Worm (Caenorhabditis elegans) whole organism, young adult: ENCODE data around the gene R04F11.2.

Source experiments
- B0019.2 ChIP-seq: fragments of 200-800 bp; sonication (Bioruptor generic); conservative IDR thresholded peaks from 2 replicates; pipeline ENCODE4 v1.3.6; 2022; ENCODE audit warnings: missing genetic modification reagents, missing genetic modification characterization, missing compliant biosample characterization
- B0261.1 ChIP-seq: sonication (generic microtip); optimal IDR thresholded peaks from 2 replicates; lab custom pipeline; 2016; ENCODE audit warnings: mild to moderate bottlenecking, missing genetic modification characterization, moderate library complexity, missing compliant biosample characterization
- B0336.3 ChIP-seq: fragments of 200-800 bp; sonication (Bioruptor generic); IDR thresholded peaks from 2 replicates; pipeline ENCODE4 v1.3.6; 2022; ENCODE audit warnings: missing genetic modification characterization, missing compliant biosample characterization
- F22D6.2 ChIP-seq: sonication (generic microtip); optimal IDR thresholded peaks from 2 replicates; lab custom pipeline; 2016; ENCODE audit warnings: mild to moderate bottlenecking, missing genetic modification characterization, missing compliant biosample characterization
- F37B4.10 ChIP-seq: fragments of 200-800 bp; sonication (Bioruptor generic); IDR thresholded peaks from 2 replicates; pipeline ENCODE4 v1.3.6; 2022; ENCODE audit warnings: missing genetic modification characterization, missing compliant biosample characterization
- F39B2.1 ChIP-seq: fragments of 200-800 bp; sonication (Bioruptor generic); IDR thresholded peaks from 2 replicates; pipeline ENCODE4 v1.3.6; 2022; ENCODE audit warnings: missing genetic modification reagents, missing genetic modification characterization, missing compliant biosample characterization
- F55B11.4 ChIP-seq: sonication (generic microtip); optimal IDR thresholded peaks from 2 replicates; lab custom pipeline; 2016; ENCODE audit warnings: missing compliant biosample characterization, missing genetic modification characterization, borderline replicate concordance; ENCODE audit not compliant: insufficient read depth
- F57A8.1 ChIP-seq: fragments of 200-800 bp; sonication (Bioruptor generic); optimal IDR thresholded peaks from 2 replicates; lab custom pipeline; 2018; ENCODE audit warnings: mild to moderate bottlenecking, missing genetic modification characterization, moderate library complexity, missing compliant biosample characterization
- F57C9.4 ChIP-seq: sonication (generic microtip); optimal IDR thresholded peaks from 2 replicates; lab custom pipeline; 2017; ENCODE audit warnings: mild to moderate bottlenecking, missing genetic modification characterization, missing compliant biosample characterization
- T07F8.4 ChIP-seq: sonication (generic microtip); optimal IDR thresholded peaks from 2 replicates; lab custom pipeline; 2016; ENCODE audit warnings: mild to moderate bottlenecking, missing genetic modification characterization, moderate library complexity, missing compliant biosample characterization
- Y53F4B.3 ChIP-seq: fragments of 200-800 bp; sonication (Bioruptor generic); IDR thresholded peaks from 2 replicates; pipeline ENCODE4 v1.3.6; 2022; ENCODE audit warnings: missing genetic modification reagents, missing genetic modification characterization, missing compliant biosample characterization
- Y56A3A.18 ChIP-seq: fragments of 200-800 bp; sonication (Bioruptor generic); IDR thresholded peaks from 2 replicates; pipeline ENCODE4 v1.3.6; 2022; ENCODE audit warnings: missing genetic modification reagents, missing genetic modification characterization, missing compliant biosample characterization
- ZK185.1 ChIP-seq: sonication (generic microtip); optimal IDR thresholded peaks from 2 replicates; lab custom pipeline; 2016; ENCODE audit warnings: mild to moderate bottlenecking, missing genetic modification characterization, missing compliant biosample characterization; ENCODE audit not compliant: poor library complexity, severe bottlenecking
- ama-1 ChIP-seq, 3 experiments: fragments of 150-350 bp in 1 of 3; sonication (generic microtip) in 2 of 3; optimal IDR thresholded peaks; 2 replicates each; lab custom pipeline; 2014 to 2018; ENCODE audit warnings: missing biosample characterization in 2 of 3, missing genetic modification characterization in 2 of 3, missing genetic modification reagents in 2 of 3
- aptf-2 ChIP-seq: fragments of 200-800 bp; sonication (Bioruptor generic); conservative IDR thresholded peaks from 2 replicates; pipeline ENCODE4 v1.3.6; 2022; ENCODE audit warnings: missing genetic modification reagents, missing genetic modification characterization, missing compliant biosample characterization
- aptf-3 ChIP-seq: fragments of 200-800 bp; sonication (Bioruptor generic); IDR thresholded peaks from 2 replicates; pipeline ENCODE4 v1.3.6; 2022; ENCODE audit warnings: missing genetic modification characterization, missing compliant biosample characterization
- athp-1 ChIP-seq: sonication (generic microtip); optimal IDR thresholded peaks from 2 replicates; lab custom pipeline; 2017; ENCODE audit warnings: mild to moderate bottlenecking, missing genetic modification characterization, missing compliant biosample characterization
- attf-6 ChIP-seq: fragments of 200-800 bp; sonication (Bioruptor generic); IDR thresholded peaks from 2 replicates; pipeline ENCODE4 v1.3.6; 2022; ENCODE audit warnings: missing genetic modification reagents, missing genetic modification characterization, missing compliant biosample characterization
- cebp-1 ChIP-seq, 2 experiments: fragments of 200-800 bp in 1 of 2; sonication (Bioruptor generic) in 1 of 2; sonication (generic microtip) in 1 of 2; IDR thresholded peaks in 1 of 2; optimal IDR thresholded peaks in 1 of 2; 2 replicates each; pipeline versions ENCODE4 v1.3.6 to Lab custom; 2017 to 2022; ENCODE audit warnings: missing compliant biosample characterization in 2 of 2, missing genetic modification characterization in 2 of 2, mild to moderate bottlenecking in 1 of 2, missing genetic modification reagents in 1 of 2, moderate library complexity in 1 of 2
- ceh-100 ChIP-seq: fragments of 200-800 bp; sonication (Bioruptor generic); IDR thresholded peaks from 2 replicates; pipeline ENCODE4 v1.3.6; 2022; ENCODE audit warnings: missing genetic modification reagents, missing genetic modification characterization, missing compliant biosample characterization
- chd-7 ChIP-seq: sonication (generic microtip); optimal IDR thresholded peaks from 2 replicates; lab custom pipeline; 2016; ENCODE audit warnings: mild to moderate bottlenecking, missing genetic modification characterization, moderate library complexity, missing compliant biosample characterization
- die-1 ChIP-seq: sonication (generic microtip); optimal IDR thresholded peaks from 2 replicates; lab custom pipeline; 2016; ENCODE audit warnings: missing genotype, mild to moderate bottlenecking, missing genetic modification characterization, missing compliant biosample characterization
- dpff-1 ChIP-seq: sonication (generic microtip); optimal IDR thresholded peaks from 2 replicates; lab custom pipeline; 2017; ENCODE audit warnings: mild to moderate bottlenecking, missing genetic modification characterization, missing compliant biosample characterization
- egl-18 ChIP-seq: fragments of 200-800 bp; sonication (Bioruptor generic); IDR thresholded peaks from 2 replicates; pipeline ENCODE4 v1.3.6; 2022; ENCODE audit warnings: missing genetic modification reagents, missing genetic modification characterization, missing compliant biosample characterization
- egrh-3 ChIP-seq: fragments of 200-800 bp; sonication (Bioruptor generic); IDR thresholded peaks from 2 replicates; pipeline ENCODE4 v1.3.6; 2022; ENCODE audit warnings: missing genetic modification reagents, missing genetic modification characterization, missing compliant biosample characterization
- ekl-4 ChIP-seq: fragments of 200-800 bp; sonication (Bioruptor generic); IDR thresholded peaks from 2 replicates; pipeline ENCODE4 v1.3.6; 2022; ENCODE audit warnings: missing genetic modification reagents, missing genetic modification characterization, missing compliant biosample characterization
- hlh-12 ChIP-seq: sonication (generic microtip); optimal IDR thresholded peaks from 2 replicates; lab custom pipeline; 2016; ENCODE audit warnings: missing genetic modification characterization, missing compliant biosample characterization
- hmg-1.2 ChIP-seq: fragments of 200-800 bp; sonication (Bioruptor generic); IDR thresholded peaks from 2 replicates; pipeline ENCODE4 v1.3.6; 2022; ENCODE audit warnings: missing genetic modification reagents, missing genetic modification characterization, missing compliant biosample characterization
- hrde-1 ChIP-seq: sonication (generic microtip); optimal IDR thresholded peaks from 2 replicates; lab custom pipeline; 2016; ENCODE audit warnings: missing genetic modification characterization, mild to moderate bottlenecking, missing compliant biosample characterization, moderate library complexity, missing genotype, missing genetic modification reagents, borderline replicate concordance
- let-526 ChIP-seq: fragments of 200-800 bp; sonication (Bioruptor generic); IDR thresholded peaks from 2 replicates; pipeline ENCODE4 v1.3.6; 2022; ENCODE audit warnings: missing genetic modification reagents, missing genetic modification characterization, missing compliant biosample characterization
- let-607 ChIP-seq, 2 experiments: fragments of 200-800 bp in 1 of 2; sonication (Bioruptor generic) in 1 of 2; sonication (generic microtip) in 1 of 2; optimal IDR thresholded peaks; 2 replicates each; lab custom pipeline; 2016 to 2018; ENCODE audit warnings: mild to moderate bottlenecking in 2 of 2, missing compliant biosample characterization in 2 of 2, missing genetic modification characterization in 2 of 2, moderate library complexity in 2 of 2, missing genotype in 1 of 2
- lin-26 ChIP-seq: fragments of 200-800 bp; sonication (Bioruptor generic); IDR thresholded peaks from 2 replicates; pipeline ENCODE4 v1.3.6; 2022; ENCODE audit warnings: missing genetic modification reagents, missing genetic modification characterization, missing compliant biosample characterization
- lin-35 ChIP-seq, 3 experiments: fragments of 150-350 bp in 2 of 3; sonication (generic microtip) in 1 of 3; optimal IDR thresholded peaks; 2 replicates each; lab custom pipeline; 2014 to 2018; ENCODE audit warnings: missing biosample characterization in 3 of 3, missing genetic modification characterization in 3 of 3, missing genetic modification reagents in 3 of 3
- lir-1 ChIP-seq: fragments of 200-800 bp; sonication (Bioruptor generic); conservative IDR thresholded peaks from 2 replicates; pipeline ENCODE4 v1.3.6; 2022; ENCODE audit warnings: missing genetic modification reagents, missing genetic modification characterization, missing compliant biosample characterization
- lsy-27 ChIP-seq: sonication (generic microtip); optimal IDR thresholded peaks from 2 replicates; lab custom pipeline; 2017; ENCODE audit warnings: missing genetic modification characterization, mild to moderate bottlenecking, missing compliant biosample characterization, antibody characterized with exemption, missing genotype, borderline replicate concordance; ENCODE audit not compliant: insufficient read depth
- mxl-1 ChIP-seq: sonication (generic microtip); optimal IDR thresholded peaks from 2 replicates; lab custom pipeline; 2016; ENCODE audit warnings: missing genetic modification characterization, missing compliant biosample characterization
- nhr-179 ChIP-seq: sonication (generic microtip); optimal IDR thresholded peaks from 2 replicates; lab custom pipeline; 2016; ENCODE audit warnings: mild to moderate bottlenecking, missing genetic modification characterization, missing compliant biosample characterization
- nhr-80 ChIP-seq: sonication (generic microtip); optimal IDR thresholded peaks from 2 replicates; lab custom pipeline; 2016; ENCODE audit warnings: missing genetic modification characterization, missing compliant biosample characterization
- repo-1 ChIP-seq: sonication (generic microtip); optimal IDR thresholded peaks from 2 replicates; lab custom pipeline; 2017; ENCODE audit warnings: mild to moderate bottlenecking, missing genetic modification characterization, missing compliant biosample characterization
- rpc-1 ChIP-seq, 2 experiments: fragments of 150-350 bp in 1 of 2; sonication (generic microtip) in 1 of 2; optimal IDR thresholded peaks; 2 replicates each; lab custom pipeline; 2014 to 2018; ENCODE audit warnings: missing biosample characterization in 1 of 2, missing genetic modification characterization in 1 of 2, missing genetic modification reagents in 1 of 2, missing genotype in 1 of 2
- sdz-38 ChIP-seq: sonication (generic microtip); optimal IDR thresholded peaks from 2 replicates; lab custom pipeline; 2016; ENCODE audit warnings: missing genotype, missing genetic modification characterization, missing compliant biosample characterization
- sea-2 ChIP-seq: fragments of 200-800 bp; sonication (Bioruptor generic); IDR thresholded peaks from 2 replicates; pipeline ENCODE4 v1.3.6; 2022; ENCODE audit warnings: missing genetic modification characterization, missing compliant biosample characterization
- snpc-1.1 ChIP-seq: sonication (generic microtip); optimal IDR thresholded peaks from 2 replicates; lab custom pipeline; 2017; ENCODE audit warnings: missing genetic modification characterization, mild to moderate bottlenecking, missing compliant biosample characterization, antibody characterized with exemption, moderate library complexity, missing genotype, missing genetic modification reagents; ENCODE audit not compliant: insufficient read depth
- snpc-3.4 ChIP-seq: sonication (generic microtip); optimal IDR thresholded peaks from 2 replicates; lab custom pipeline; 2017; ENCODE audit warnings: missing genetic modification characterization, mild to moderate bottlenecking, missing compliant biosample characterization, antibody characterized with exemption, moderate library complexity, missing genotype, missing genetic modification reagents
- tbp1 ChIP-seq: fragments of 200-800 bp; sonication (Bioruptor generic); optimal IDR thresholded peaks from 2 replicates; lab custom pipeline; 2018; ENCODE audit warnings: mild to moderate bottlenecking, missing genetic modification characterization, missing compliant biosample characterization
- xnd-1 ChIP-seq: sonication (generic microtip); optimal IDR thresholded peaks from 2 replicates; lab custom pipeline; 2016; ENCODE audit warnings: missing genotype, missing genetic modification reagents, missing genetic modification characterization, missing compliant biosample characterization

The R04F11.2 gene

DNA sequence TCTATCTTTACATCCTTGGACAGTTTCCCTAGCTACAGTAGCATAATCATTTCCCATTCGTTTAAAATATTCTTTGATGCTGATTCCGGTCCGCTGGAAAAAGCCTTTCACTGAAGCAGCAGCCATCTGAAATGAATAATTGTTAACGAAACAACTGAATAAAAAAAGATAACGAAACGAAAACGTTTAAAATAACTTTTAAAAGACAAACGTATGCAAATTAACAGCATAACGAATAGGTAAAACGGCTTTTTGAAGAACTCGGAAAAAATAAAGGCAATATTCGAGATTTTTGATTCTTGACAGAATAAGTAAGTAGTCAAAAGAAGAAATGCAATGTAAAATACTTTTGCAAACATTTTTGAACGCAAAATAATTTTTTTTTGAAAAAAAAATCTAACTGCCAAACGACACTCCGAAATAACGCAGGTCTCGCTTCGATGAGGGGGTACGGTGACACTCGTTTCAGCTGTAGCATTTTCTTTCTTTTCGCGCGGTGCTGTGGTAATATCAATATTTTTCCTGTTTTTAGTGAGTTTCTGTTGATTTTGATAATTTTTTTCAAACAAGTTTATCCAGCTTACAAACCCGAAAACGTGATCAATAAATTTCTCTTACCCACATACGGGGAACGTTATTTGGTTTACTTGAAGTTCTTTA is at the start of gene R04F11.2, which contains the start of gene R04F11.5 (continued):
- TF ChIP-seq dpff-1 (tag; lab: Kevin White, UChicago) (no peak), Y56A3A.18 (no peak), B0336.3 (no peak), hlh-12 (tag; lab: Kevin White, UChicago) (no peak), Y53F4B.3 (GFP tag; lab: Robert Waterston, UW) (no peak), F57C9.4 (tag; lab: Kevin White, UChicago) (no peak), ekl-4 (GFP tag; lab: Robert Waterston, UW) (no peak), snpc-3.4 (tag; lab: Kevin White, UChicago) (peak; percentile 67), athp-1 (no peak), ceh-100 (GFP tag; lab: Robert Waterston, UW) (no peak), sdz-38 (tag; lab: Kevin White, UChicago) (no peak), F39B2.1 (GFP tag; lab: Robert Waterston, UW) (no peak), die-1 (tag; lab: Kevin White, UChicago) (no peak), lin-35 (GFP tag; optimal IDR thresholded peaks at IDR 0.05; lab: Kevin White, UChicago) (peak; percentile 10 to 81 (median 15)), nhr-179 (tag; lab: Kevin White, UChicago) (no peak), nhr-80 (no peak), rpc-1 (optimal IDR thresholded peaks at IDR 0.05; lab: Kevin White, UChicago) (no peak), rpc-1 (tag; optimal IDR thresholded peaks at IDR 0.05; lab: Kevin White, UChicago) (no peak), aptf-2 (GFP tag; lab: Robert Waterston, UW) (no peak), snpc-1.1 (tag; lab: Kevin White, UChicago) (peak; percentile 9), chd-7 (no peak), F22D6.2 (tag; lab: Kevin White, UChicago) (no peak), let-526 (GFP tag; lab: Robert Waterston, UW) (no peak), B0261.1 (tag; lab: Kevin White, UChicago) (no peak), lin-26 (GFP tag; lab: Robert Waterston, UW) (no peak), tbp1 (peak; percentile 60), ama-1 (optimal IDR thresholded peaks at IDR 0.05; lab: Kevin White, UChicago) (no peak), ama-1 (GFP tag; optimal IDR thresholded peaks at IDR 0.05; lab: Kevin White, UChicago) (no peak), F37B4.10 (GFP tag; lab: Robert Waterston, UW) (no peak), sea-2 (GFP tag; lab: Robert Waterston, UW) (no peak), lir-1 (GFP tag; lab: Robert Waterston, UW) (no peak), lsy-27 (peak; percentile 32), repo-1 (tag; lab: Kevin White, UChicago) (no peak), egl-18 (no peak), hmg-1.2 (GFP tag; lab: Robert Waterston, UW) (peak; percentile 58), egrh-3 (GFP tag; lab: Robert Waterston, UW) (no peak), ZK185.1 (peak; percentile 44), F57A8.1 (no peak), cebp-1 (GFP tag; IDR thresholded peaks at IDR 0.05; lab: Robert Waterston, UW) (no peak), cebp-1 (tag; optimal IDR thresholded peaks at IDR 0.05; lab: Kevin White, UChicago) (peak; percentile 52), attf-6 (GFP tag; lab: Robert Waterston, UW) (no peak), xnd-1 (tag; lab: Kevin White, UChicago) (peak; percentile 40), mxl-1 (tag; lab: Kevin White, UChicago) (no peak), hrde-1 (tag; lab: Kevin White, UChicago) (no peak), T07F8.4 (tag; lab: Kevin White, UChicago) (no peak), B0019.2 (GFP tag; lab: Robert Waterston, UW) (no peak), F55B11.4 (tag; lab: Kevin White, UChicago) (no peak), aptf-3 (GFP tag; lab: Robert Waterston, UW) (no peak), let-607 (tag; optimal IDR thresholded peaks at IDR 0.05; lab: Kevin White, UChicago) (no peak)
